Worm (Caenorhabditis elegans) whole organism, young adult: ENCODE data around the gene F11D11.6.

Source experiments
- B0019.2 ChIP-seq: fragments of 200-800 bp; sonication (Bioruptor generic); conservative IDR thresholded peaks from 2 replicates; pipeline ENCODE4 v1.3.6; 2022; ENCODE audit warnings: missing genetic modification reagents, missing genetic modification characterization, missing compliant biosample characterization
- D2030.7 ChIP-seq: fragments of 200-800 bp; sonication (Bioruptor generic); IDR thresholded peaks from 2 replicates; pipeline ENCODE4 v1.3.6; 2022; ENCODE audit warnings: missing genetic modification reagents, missing genetic modification characterization, missing compliant biosample characterization
- F33H1.4 ChIP-seq: fragments of 200-800 bp; sonication (Bioruptor generic); IDR thresholded peaks from 2 replicates; pipeline ENCODE4 v1.3.6; 2022; ENCODE audit warnings: missing genetic modification reagents, missing genetic modification characterization, missing compliant biosample characterization
- F37B4.10 ChIP-seq: fragments of 200-800 bp; sonication (Bioruptor generic); IDR thresholded peaks from 2 replicates; pipeline ENCODE4 v1.3.6; 2022; ENCODE audit warnings: missing genetic modification characterization, missing compliant biosample characterization
- F57A8.1 ChIP-seq: fragments of 200-800 bp; sonication (Bioruptor generic); optimal IDR thresholded peaks from 2 replicates; lab custom pipeline; 2018; ENCODE audit warnings: mild to moderate bottlenecking, missing genetic modification characterization, moderate library complexity, missing compliant biosample characterization
- K11D2.4 ChIP-seq: fragments of 200-800 bp; sonication (Bioruptor generic); IDR thresholded peaks from 2 replicates; pipeline ENCODE4 v1.3.6; 2022; ENCODE audit warnings: missing genetic modification reagents, missing genetic modification characterization, missing compliant biosample characterization
- K12H6.12 ChIP-seq: fragments of 200-800 bp; sonication (Bioruptor generic); optimal IDR thresholded peaks from 2 replicates; lab custom pipeline; 2018; ENCODE audit warnings: mild to moderate bottlenecking, missing genetic modification characterization, missing compliant biosample characterization
- T07F8.4 ChIP-seq: sonication (generic microtip); optimal IDR thresholded peaks from 2 replicates; lab custom pipeline; 2016; ENCODE audit warnings: mild to moderate bottlenecking, missing genetic modification characterization, moderate library complexity, missing compliant biosample characterization
- Y53F4B.3 ChIP-seq: fragments of 200-800 bp; sonication (Bioruptor generic); IDR thresholded peaks from 2 replicates; pipeline ENCODE4 v1.3.6; 2022; ENCODE audit warnings: missing genetic modification reagents, missing genetic modification characterization, missing compliant biosample characterization
- athp-1 ChIP-seq: sonication (generic microtip); optimal IDR thresholded peaks from 2 replicates; lab custom pipeline; 2017; ENCODE audit warnings: mild to moderate bottlenecking, missing genetic modification characterization, missing compliant biosample characterization
- cebp-2 ChIP-seq: fragments of 200-800 bp; sonication (Bioruptor generic); IDR thresholded peaks from 2 replicates; pipeline ENCODE4 v1.3.6; 2022; ENCODE audit warnings: missing genetic modification characterization, missing compliant biosample characterization
- ceh-27 ChIP-seq: fragments of 200-800 bp; sonication (Bioruptor generic); optimal IDR thresholded peaks from 2 replicates; lab custom pipeline; 2018; ENCODE audit warnings: mild to moderate bottlenecking, missing genetic modification characterization, moderate library complexity, missing compliant biosample characterization
- ceh-58 ChIP-seq: fragments of 200-800 bp; sonication (Bioruptor generic); IDR thresholded peaks from 2 replicates; pipeline ENCODE4 v1.3.6; 2022; ENCODE audit warnings: missing genetic modification characterization, missing compliant biosample characterization
- dox-1 ChIP-seq: fragments of 200-800 bp; sonication (Bioruptor generic); IDR thresholded peaks from 2 replicates; pipeline ENCODE4 v1.3.6; 2022; ENCODE audit warnings: missing genetic modification reagents, missing genetic modification characterization, missing compliant biosample characterization
- dpff-1 ChIP-seq: sonication (generic microtip); optimal IDR thresholded peaks from 2 replicates; lab custom pipeline; 2017; ENCODE audit warnings: mild to moderate bottlenecking, missing genetic modification characterization, missing compliant biosample characterization
- dpl-1 ChIP-seq: fragments of 150-350 bp; optimal IDR thresholded peaks from 2 replicates; lab custom pipeline; 2014; ENCODE audit warnings: missing biosample characterization, missing genetic modification reagents, missing genetic modification characterization
- fkh-3 ChIP-seq: sonication (generic microtip); optimal IDR thresholded peaks from 2 replicates; lab custom pipeline; 2016; ENCODE audit warnings: mild to moderate bottlenecking, missing genetic modification characterization, missing compliant biosample characterization
- hlh-26 ChIP-seq: fragments of 200-800 bp; sonication (Bioruptor generic); conservative IDR thresholded peaks from 2 replicates; pipeline ENCODE4 v1.3.6; 2022; ENCODE audit warnings: missing genetic modification reagents, missing genetic modification characterization, missing compliant biosample characterization
- hrde-1 ChIP-seq: sonication (generic microtip); optimal IDR thresholded peaks from 2 replicates; lab custom pipeline; 2016; ENCODE audit warnings: missing genetic modification characterization, mild to moderate bottlenecking, missing compliant biosample characterization, moderate library complexity, missing genotype, missing genetic modification reagents, borderline replicate concordance
- let-607 ChIP-seq, 2 experiments: fragments of 200-800 bp in 1 of 2; sonication (Bioruptor generic) in 1 of 2; sonication (generic microtip) in 1 of 2; optimal IDR thresholded peaks; 2 replicates each; lab custom pipeline; 2016 to 2018; ENCODE audit warnings: mild to moderate bottlenecking in 2 of 2, missing compliant biosample characterization in 2 of 2, missing genetic modification characterization in 2 of 2, moderate library complexity in 2 of 2, missing genotype in 1 of 2
- lin-35 ChIP-seq, 3 experiments: fragments of 150-350 bp in 2 of 3; sonication (generic microtip) in 1 of 3; optimal IDR thresholded peaks; 2 replicates each; lab custom pipeline; 2014 to 2018; ENCODE audit warnings: missing biosample characterization in 3 of 3, missing genetic modification characterization in 3 of 3, missing genetic modification reagents in 3 of 3
- lir-1 ChIP-seq: fragments of 200-800 bp; sonication (Bioruptor generic); conservative IDR thresholded peaks from 2 replicates; pipeline ENCODE4 v1.3.6; 2022; ENCODE audit warnings: missing genetic modification reagents, missing genetic modification characterization, missing compliant biosample characterization
- madf-8 ChIP-seq: fragments of 200-800 bp; sonication (Bioruptor generic); conservative IDR thresholded peaks from 2 replicates; pipeline ENCODE4 v1.3.6; 2022; ENCODE audit warnings: missing genetic modification reagents, missing genetic modification characterization, missing compliant biosample characterization
- nhr-120 ChIP-seq: fragments of 200-800 bp; sonication (Bioruptor generic); IDR thresholded peaks from 2 replicates; pipeline ENCODE4 v1.3.6; 2022; ENCODE audit warnings: missing genetic modification characterization, missing compliant biosample characterization
- nhr-179 ChIP-seq: sonication (generic microtip); optimal IDR thresholded peaks from 2 replicates; lab custom pipeline; 2016; ENCODE audit warnings: mild to moderate bottlenecking, missing genetic modification characterization, missing compliant biosample characterization
- pbrm-1 ChIP-seq: fragments of 200-800 bp; sonication (Bioruptor generic); IDR thresholded peaks from 2 replicates; pipeline ENCODE4 v1.3.6; 2022; ENCODE audit warnings: missing genetic modification reagents, missing genetic modification characterization, missing compliant biosample characterization
- rpc-1 ChIP-seq, 2 experiments: fragments of 150-350 bp in 1 of 2; sonication (generic microtip) in 1 of 2; optimal IDR thresholded peaks; 2 replicates each; lab custom pipeline; 2014 to 2018; ENCODE audit warnings: missing biosample characterization in 1 of 2, missing genetic modification characterization in 1 of 2, missing genetic modification reagents in 1 of 2, missing genotype in 1 of 2
- sdz-38 ChIP-seq: sonication (generic microtip); optimal IDR thresholded peaks from 2 replicates; lab custom pipeline; 2016; ENCODE audit warnings: missing genotype, missing genetic modification characterization, missing compliant biosample characterization
- snpc-4 ChIP-seq, 5 experiments: fragments of 150-350 bp in 1 of 5; sonication (generic microtip) in 4 of 5; optimal IDR thresholded peaks; 2 replicates each; lab custom pipeline; 2014 to 2018; ENCODE audit warnings: missing genetic modification characterization in 5 of 5, missing biosample characterization in 3 of 5, antibody characterized with exemption in 2 of 5, mild to moderate bottlenecking in 2 of 5, missing compliant biosample characterization in 2 of 5, missing genotype in 2 of 5, moderate library complexity in 2 of 5, missing genetic modification reagents in 1 of 5
- tbp1 ChIP-seq: fragments of 200-800 bp; sonication (Bioruptor generic); optimal IDR thresholded peaks from 2 replicates; lab custom pipeline; 2018; ENCODE audit warnings: mild to moderate bottlenecking, missing genetic modification characterization, missing compliant biosample characterization
- tlf-1 ChIP-seq: fragments of 200-800 bp; sonication (Bioruptor generic); optimal IDR thresholded peaks from 2 replicates; lab custom pipeline; 2018; ENCODE audit warnings: mild to moderate bottlenecking, missing genetic modification characterization, missing compliant biosample characterization
- unc-130 ChIP-seq: sonication (generic microtip); optimal IDR thresholded peaks from 2 replicates; lab custom pipeline; 2016; ENCODE audit warnings: missing genetic modification reagents, missing genetic modification characterization, missing compliant biosample characterization
- unc-62 ChIP-seq: fragments of 150-350 bp; optimal IDR thresholded peaks from 2 replicates; lab custom pipeline; 2014; ENCODE audit warnings: missing biosample characterization, missing genetic modification reagents, missing genetic modification characterization
- ztf-18 ChIP-seq: sonication (generic microtip); optimal IDR thresholded peaks from 2 replicates; lab custom pipeline; 2016; ENCODE audit warnings: missing genotype, mild to moderate bottlenecking, missing genetic modification characterization, missing compliant biosample characterization
- ztf-22 ChIP-seq: fragments of 200-800 bp; sonication (Bioruptor generic); optimal IDR thresholded peaks from 2 replicates; lab custom pipeline; 2018; ENCODE audit warnings: mild to moderate bottlenecking, missing genetic modification characterization, moderate library complexity, missing compliant biosample characterization
- ztf-26 ChIP-seq: sonication (generic microtip); optimal IDR thresholded peaks from 2 replicates; lab custom pipeline; 2017; ENCODE audit warnings: missing genetic modification characterization, missing compliant biosample characterization

F11D11.6 gene

ce11 chrV:18723604-18724003 is 29.3 kb downstream of the F11D11.6 start (continued):
- TF ChIP-seq hrde-1 (tag; lab: Kevin White, UChicago) (no peak), athp-1 (tag; lab: Kevin White, UChicago) (no peak), nhr-179 (tag; lab: Kevin White, UChicago) (no peak), lin-35 (GFP tag; optimal IDR thresholded peaks at IDR 0.05; lab: Kevin White, UChicago) (peak in 1 of 3 experiments; percentile 74), snpc-4 (GFP tag; optimal IDR thresholded peaks at IDR 0.05; lab: Kevin White, UChicago) (no peak), snpc-4 (tag; optimal IDR thresholded peaks at IDR 0.05; lab: Kevin White, UChicago) (peak in 3 of 4 experiments; percentile 46 to 74 (median 55)), pbrm-1 (GFP tag; lab: Robert Waterston, UW) (no peak), nhr-120 (no peak), F57A8.1 (GFP tag; lab: Kevin White, UChicago) (no peak), ceh-58 (no peak), K12H6.12 (tag; lab: Kevin White, UChicago) (no peak), T07F8.4 (tag; lab: Kevin White, UChicago) (no peak), lir-1 (no peak), unc-62 (GFP tag; lab: Kevin White, UChicago) (no peak), dox-1 (GFP tag; lab: Robert Waterston, UW) (no peak), madf-8 (no peak)

ce11 chrV:18722510-18723299 is 30.2 kb downstream of the F11D11.6 start:
- TF ChIP-seq sdz-38 (tag; lab: Kevin White, UChicago) (no peak), rpc-1 (optimal IDR thresholded peaks at IDR 0.05; lab: Kevin White, UChicago) (no peak), rpc-1 (tag; optimal IDR thresholded peaks at IDR 0.05; lab: Kevin White, UChicago) (no peak), fkh-3 (no peak), ztf-22 (no peak), ztf-26 (tag; lab: Kevin White, UChicago) (no peak), F37B4.10 (GFP tag; lab: Robert Waterston, UW) (no peak), dpl-1 (GFP tag; lab: Kevin White, UChicago) (no peak), dpff-1 (tag; lab: Kevin White, UChicago) (no peak), unc-130 (GFP tag; lab: Kevin White, UChicago) (no peak)

ce11 chrV:18721873-18722272 is 31.1 kb downstream of the F11D11.6 start:
- no peak for TF ChIP-seq pbrm-1 (GFP tag; lab: Robert Waterston, UW)
- no peak for TF ChIP-seq F33H1.4 (GFP tag; lab: Robert Waterston, UW)
- TF ChIP-seq Y53F4B.3 (GFP tag; lab: Robert Waterston, UW): no peak
- TF ChIP-seq D2030.7 (GFP tag; lab: Robert Waterston, UW): no peak
- TF ChIP-seq K11D2.4 (GFP tag; lab: Robert Waterston, UW): no peak
- no peak for TF ChIP-seq B0019.2 (GFP tag; lab: Robert Waterston, UW)
- no peak for TF ChIP-seq let-607 (tag; optimal IDR thresholded peaks at IDR 0.05; lab: Kevin White, UChicago)
- TF ChIP-seq ztf-18 (tag; lab: Kevin White, UChicago): no peak
- TF ChIP-seq hlh-26 (GFP tag; lab: Robert Waterston, UW): no peak
- TF ChIP-seq tbp1 (GFP tag; lab: Kevin White, UChicago): no peak
- TF ChIP-seq ceh-27 (GFP tag; lab: Kevin White, UChicago): no peak
- TF ChIP-seq cebp-2: no peak
- no peak for TF ChIP-seq tlf-1 (GFP tag; lab: Kevin White, UChicago)
